Worm (Caenorhabditis elegans) whole organism, early embryonic: ENCODE results near the gene npr-1.
A peak's percentile ranks its signal among the peaks of the same experiment; 100 is the strongest.

Source experiments
- B0310.2 ChIP-seq: sonication (generic microtip); optimal IDR thresholded peaks from 2 replicates; lab custom pipeline; 2016; ENCODE audit warnings: mild to moderate bottlenecking, missing genetic modification characterization, missing compliant biosample characterization
- F13C5.2 ChIP-seq: sonication (generic microtip); optimal IDR thresholded peaks from 2 replicates; lab custom pipeline; 2017; ENCODE audit warnings: mild to moderate bottlenecking, missing genetic modification characterization, inconsistent platforms, missing compliant biosample characterization
- aly-1 ChIP-seq: sonication (generic microtip); optimal IDR thresholded peaks from 2 replicates; lab custom pipeline; 2016; ENCODE audit warnings: missing genetic modification characterization, missing compliant biosample characterization
- ama-1 ChIP-seq: fragments of 150-350 bp; optimal IDR thresholded peaks from 2 replicates; lab custom pipeline; 2014
- ceh-13 ChIP-seq: fragments of 200-800 bp; sonication (Bioruptor generic); optimal IDR thresholded peaks from 2 replicates; lab custom pipeline; 2018; ENCODE audit warnings: mild to moderate bottlenecking, missing genetic modification characterization, missing compliant biosample characterization
- ceh-36 ChIP-seq: sonication (generic microtip); optimal IDR thresholded peaks from 2 replicates; lab custom pipeline; 2016; ENCODE audit warnings: missing genetic modification characterization, inconsistent platforms, missing compliant biosample characterization
- ets-7 ChIP-seq: sonication (generic microtip); optimal IDR thresholded peaks from 2 replicates; lab custom pipeline; 2016; ENCODE audit warnings: missing genotype, missing genetic modification characterization, missing compliant biosample characterization
- flt-1 ChIP-seq: fragments of 200-800 bp; sonication (Bioruptor generic); IDR thresholded peaks from 2 replicates; pipeline ENCODE4 v1.3.6; 2022; ENCODE audit warnings: missing genetic modification characterization, missing compliant biosample characterization
- hmbx-1 ChIP-seq: sonication (generic microtip); optimal IDR thresholded peaks from 2 replicates; lab custom pipeline; 2016; ENCODE audit warnings: mild to moderate bottlenecking, missing genetic modification characterization, missing compliant biosample characterization
- hmg-4 ChIP-seq: fragments of 200-800 bp; sonication (Bioruptor generic); optimal IDR thresholded peaks from 2 replicates; lab custom pipeline; 2018; ENCODE audit warnings: mild to moderate bottlenecking, missing genetic modification characterization, missing compliant biosample characterization
- hnd-1 ChIP-seq: sonication (generic microtip); optimal IDR thresholded peaks from 2 replicates; lab custom pipeline; 2016; ENCODE audit warnings: missing genetic modification characterization, missing compliant biosample characterization
- pes-1 ChIP-seq: fragments of 200-800 bp; sonication (Bioruptor generic); IDR thresholded peaks from 2 replicates; pipeline ENCODE4 v1.3.6; 2022; ENCODE audit warnings: missing genetic modification reagents, missing genetic modification characterization, missing compliant biosample characterization
- scrt-1 ChIP-seq: fragments of 200-800 bp; sonication (Bioruptor generic); IDR thresholded peaks from 2 replicates; pipeline ENCODE4 v1.3.6; 2022; ENCODE audit warnings: missing genetic modification characterization, missing compliant biosample characterization
- sea-1 ChIP-seq: fragments of 200-800 bp; sonication (Bioruptor generic); conservative IDR thresholded peaks from 2 replicates; pipeline ENCODE4 v1.3.6; 2022; ENCODE audit warnings: missing genetic modification characterization, missing compliant biosample characterization
- tbx-11 ChIP-seq: fragments of 200-800 bp; sonication (Bioruptor generic); IDR thresholded peaks from 2 replicates; pipeline ENCODE4 v1.3.6; 2022; ENCODE audit warnings: missing genetic modification characterization, missing compliant biosample characterization
- tbx-37 ChIP-seq: fragments of 200-800 bp; sonication (Bioruptor generic); conservative IDR thresholded peaks from 2 replicates; pipeline ENCODE4 v1.3.6; 2022; ENCODE audit warnings: missing genetic modification reagents, missing genetic modification characterization, missing compliant biosample characterization
- tra-4 ChIP-seq: sonication (generic microtip); optimal IDR thresholded peaks from 2 replicates; lab custom pipeline; 2017; ENCODE audit warnings: missing genetic modification characterization, missing compliant biosample characterization

Gene npr-1

DNA sequence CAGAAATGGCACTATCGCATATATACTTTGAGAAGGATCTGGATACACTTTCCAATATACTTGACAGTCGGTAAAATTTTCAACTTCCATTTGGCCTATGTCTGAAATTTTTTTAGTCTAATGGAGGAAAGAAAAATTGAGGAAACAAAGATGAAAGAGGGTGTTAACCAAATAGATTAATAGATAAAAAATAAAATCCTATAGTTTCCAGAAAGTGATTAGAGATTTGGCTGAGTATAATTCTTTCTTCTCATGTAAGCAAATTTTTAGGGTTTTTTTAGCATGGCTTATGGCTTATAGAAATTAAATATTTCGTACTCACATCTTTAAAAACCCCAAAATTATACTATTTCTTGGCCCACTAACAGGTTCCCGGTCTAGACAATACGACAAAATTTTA is at the start of gene npr-1:
Gene npr-1, minus strand, starts transcription at position 101 of the 400 bp plus-strand sequence.
- TF ChIP-seq hnd-1 (tag; lab: Kevin White, UChicago) = no peak
- no peak for TF ChIP-seq flt-1 (GFP tag; lab: Robert Waterston, UW)
- no peak for TF ChIP-seq B0310.2 (tag; lab: Kevin White, UChicago)
- TF ChIP-seq hmbx-1 (tag; lab: Kevin White, UChicago) = no peak
- TF ChIP-seq scrt-1 (GFP tag; lab: Robert Waterston, UW) = no peak

DNA sequence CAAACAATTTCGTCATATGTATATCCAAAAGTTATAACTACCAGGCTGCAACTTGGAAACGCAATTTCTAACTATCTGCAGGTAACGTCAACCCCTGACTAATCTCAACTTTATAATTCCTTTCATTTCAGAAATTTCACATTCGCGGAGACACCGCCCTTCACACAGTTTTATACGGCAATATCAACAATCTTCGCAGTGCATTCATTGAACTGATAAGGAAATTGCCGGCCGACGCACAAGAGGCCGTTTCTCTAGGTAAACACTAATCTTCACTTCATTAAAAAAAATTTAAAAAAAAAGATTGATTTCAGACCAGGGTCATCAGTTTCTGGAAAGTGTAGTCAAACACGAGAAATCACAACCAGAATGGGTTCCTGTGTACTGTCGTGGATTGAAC is 49.1 kb upstream of the npr-1 start:
- TF ChIP-seq tbx-11 (GFP tag; lab: Robert Waterston, UW) = no peak
- no peak for TF ChIP-seq hmbx-1 (tag; lab: Kevin White, UChicago)
- TF ChIP-seq tbx-37 (GFP tag; lab: Robert Waterston, UW) = no peak
- TF ChIP-seq ceh-13 (GFP tag; lab: Kevin White, UChicago) = no peak
- TF ChIP-seq B0310.2 (tag; lab: Kevin White, UChicago) = no peak
- TF ChIP-seq F13C5.2 (tag; lab: Kevin White, UChicago) = no peak
- TF ChIP-seq sea-1 (GFP tag; lab: Robert Waterston, UW) = no peak
- no peak for TF ChIP-seq ets-7 (tag; lab: Kevin White, UChicago)
- TF ChIP-seq hmg-4 (GFP tag; lab: Kevin White, UChicago) = no peak
- TF ChIP-seq tra-4 (tag; lab: Kevin White, UChicago) = no peak
- TF ChIP-seq ceh-36 (tag; lab: Kevin White, UChicago) = no peak
- TF ChIP-seq flt-1 (GFP tag; lab: Robert Waterston, UW) = no peak
- no peak for TF ChIP-seq pes-1 (GFP tag; lab: Robert Waterston, UW)
- no peak for TF ChIP-seq aly-1 (tag; lab: Kevin White, UChicago)
- no peak for TF ChIP-seq scrt-1 (GFP tag; lab: Robert Waterston, UW)

DNA sequence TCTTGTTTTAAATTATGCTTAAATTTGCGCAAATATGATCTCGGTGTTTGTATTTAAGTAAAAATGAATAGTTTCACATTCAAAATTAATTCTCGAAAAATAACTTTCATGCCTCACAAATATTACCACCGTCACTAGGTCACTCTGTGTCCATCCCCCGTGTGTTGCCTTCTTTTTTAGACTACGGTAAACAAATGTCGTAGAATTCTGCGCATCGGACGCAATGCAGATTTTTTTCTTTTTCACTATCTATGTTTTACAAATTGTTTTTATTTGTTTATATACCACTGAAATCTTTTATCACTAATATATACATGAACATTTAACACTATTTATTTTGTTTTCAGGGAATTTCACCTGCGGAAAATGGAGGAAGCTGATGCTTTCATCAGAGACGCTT is 48.5 kb upstream of the npr-1 start, which contains the start of gene R08E3.3:
Gene R08E3.3, plus strand, starts transcription at position 342 of the 400 bp plus-strand sequence.
- TF ChIP-seq tbx-11 (GFP tag; lab: Robert Waterston, UW) (no peak), hmg-4 (GFP tag; lab: Kevin White, UChicago) (no peak), ceh-36 (tag; lab: Kevin White, UChicago) (no peak), pes-1 (GFP tag; lab: Robert Waterston, UW) (no peak), tra-4 (tag; lab: Kevin White, UChicago) (no peak), ceh-13 (GFP tag; lab: Kevin White, UChicago) (no peak), sea-1 (GFP tag; lab: Robert Waterston, UW) (no peak)

DNA sequence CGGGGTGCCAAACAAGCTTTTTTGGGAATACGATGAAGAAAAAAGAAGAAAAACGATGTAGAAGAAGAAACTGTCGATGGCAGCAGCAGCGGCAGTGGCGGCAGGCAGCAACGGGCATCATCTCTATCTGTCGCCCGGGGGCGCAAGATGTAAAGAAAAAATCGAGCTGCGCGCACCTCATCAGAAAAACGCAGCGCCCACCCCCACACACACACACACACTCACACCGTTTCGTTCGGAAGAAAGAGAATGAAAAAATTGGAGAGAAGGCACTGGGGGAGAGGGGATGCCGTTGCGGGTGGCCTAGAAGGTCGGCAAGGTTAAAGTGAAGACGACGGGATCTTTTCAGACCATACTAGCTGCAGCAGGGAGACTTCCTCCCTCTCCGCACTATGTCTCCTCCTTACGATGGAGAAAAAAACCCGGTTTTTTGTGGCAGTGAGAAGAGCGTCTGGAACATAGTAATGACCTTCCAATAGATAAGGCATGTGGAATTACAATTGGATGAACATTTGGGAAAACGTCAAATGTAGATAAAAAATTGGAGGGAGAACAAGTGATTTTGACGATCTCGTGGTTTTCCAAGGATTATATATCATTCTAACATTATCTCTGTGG is 43.4 kb upstream of the npr-1 start:
- peak; percentile 71 for TF ChIP-seq aly-1 (tag; lab: Kevin White, UChicago)
- TF ChIP-seq hmg-4 (GFP tag; lab: Kevin White, UChicago) = no peak

DNA sequence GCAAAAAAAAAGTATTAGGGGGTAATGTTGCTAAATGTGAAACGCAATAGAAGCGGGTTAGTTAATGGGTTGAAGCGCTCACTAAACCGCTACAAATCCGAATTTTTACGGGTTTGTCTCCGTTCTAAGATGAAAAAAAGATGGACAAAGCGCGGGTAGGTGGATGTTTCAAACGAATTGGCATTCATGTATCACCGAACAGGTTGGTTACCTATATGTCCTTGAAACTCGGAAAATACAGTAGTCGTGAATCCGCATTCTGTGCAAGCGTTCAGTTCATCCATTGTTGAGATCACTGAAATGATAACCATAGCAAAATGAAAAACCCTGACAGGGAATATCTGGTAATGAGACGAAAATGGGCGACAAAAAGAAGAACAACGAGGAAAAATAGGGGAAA is 41.5 kb upstream of the npr-1 start, which contains the start of gene ztf-16:
Gene ztf-16, minus strand, starts transcription at position 299 of the 400 bp plus-strand sequence.
- no peak for TF ChIP-seq sea-1 (GFP tag; lab: Robert Waterston, UW)
- no peak for TF ChIP-seq aly-1 (tag; lab: Kevin White, UChicago)
- no peak for TF ChIP-seq tbx-37 (GFP tag; lab: Robert Waterston, UW)
- no peak for TF ChIP-seq hnd-1 (tag; lab: Kevin White, UChicago)
- no peak for TF ChIP-seq ama-1
- no peak for TF ChIP-seq F13C5.2 (tag; lab: Kevin White, UChicago)
- no peak for TF ChIP-seq ets-7 (tag; lab: Kevin White, UChicago)
- no peak for TF ChIP-seq ceh-13 (GFP tag; lab: Kevin White, UChicago)
- no peak for TF ChIP-seq hmbx-1 (tag; lab: Kevin White, UChicago)
- no peak for TF ChIP-seq ceh-36 (tag; lab: Kevin White, UChicago)
- no peak for TF ChIP-seq pes-1 (GFP tag; lab: Robert Waterston, UW)
- TF ChIP-seq scrt-1 (GFP tag; lab: Robert Waterston, UW) = no peak
- no peak for TF ChIP-seq tbx-11 (GFP tag; lab: Robert Waterston, UW)

DNA sequence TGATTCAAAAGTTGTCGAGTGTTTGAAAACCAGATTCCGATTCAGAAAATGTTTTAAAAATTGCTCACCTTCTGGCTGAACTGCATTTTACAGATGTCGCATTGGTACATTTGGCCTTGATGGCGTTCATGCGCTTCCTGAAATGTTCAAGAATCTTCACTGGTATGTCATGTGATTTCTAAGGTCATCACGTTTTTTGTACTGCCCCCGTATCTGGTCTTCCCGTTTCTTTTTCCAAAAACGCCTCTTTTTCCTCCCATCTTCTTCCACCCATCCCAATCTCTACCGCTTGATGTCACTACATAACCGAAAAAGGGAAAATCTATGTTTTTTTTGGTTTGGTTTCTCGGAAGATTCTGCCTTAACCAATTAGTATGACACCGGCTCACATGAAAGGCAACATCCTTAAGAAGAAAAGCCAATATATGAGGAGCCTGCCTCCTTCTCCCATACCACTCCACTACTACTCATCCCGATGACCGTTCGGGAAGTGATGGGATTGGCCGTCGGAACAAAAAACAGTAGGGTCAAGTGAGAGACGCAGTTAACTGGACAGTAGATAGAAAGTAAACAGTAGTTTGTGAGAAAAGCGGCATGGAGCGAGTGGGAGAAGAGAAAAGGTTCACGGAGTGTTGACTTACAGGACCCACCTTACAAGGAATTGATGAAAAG is 40.1 kb upstream of the npr-1 start:
- no peak; the same call in 1 of the 2 replicates for TF ChIP-seq pes-1 (GFP tag; lab: Robert Waterston, UW)

DNA sequence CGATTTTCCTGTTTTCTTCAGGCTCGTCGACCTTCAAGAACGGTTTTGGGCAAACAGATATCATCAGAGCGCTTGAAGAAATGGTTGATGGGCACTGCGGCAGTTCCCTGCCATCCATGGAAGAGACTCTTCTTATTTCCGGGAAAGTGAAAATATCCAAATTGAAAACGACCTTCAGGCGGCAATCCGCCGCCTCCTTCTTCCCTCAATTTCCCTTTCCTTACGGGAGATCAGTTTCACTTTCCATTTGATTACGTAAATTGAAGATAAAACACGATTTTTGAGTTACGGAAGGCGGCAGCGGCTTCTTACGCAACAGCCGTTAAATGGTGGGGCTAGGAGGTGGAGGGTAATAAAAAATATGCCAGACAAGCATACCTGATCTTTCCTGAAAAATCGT is 39.4 kb upstream of the npr-1 start:
- TF ChIP-seq F13C5.2 (tag; lab: Kevin White, UChicago) (no peak), aly-1 (tag; lab: Kevin White, UChicago) (no peak), ama-1 (no peak), hnd-1 (tag; lab: Kevin White, UChicago) (no peak), tra-4 (tag; lab: Kevin White, UChicago) (no peak), hmbx-1 (tag; lab: Kevin White, UChicago) (no peak), sea-1 (GFP tag; lab: Robert Waterston, UW) (no peak), pes-1 (GFP tag; lab: Robert Waterston, UW) (no peak), tbx-37 (GFP tag; lab: Robert Waterston, UW) (no peak), B0310.2 (tag; lab: Kevin White, UChicago) (no peak), hmg-4 (GFP tag; lab: Kevin White, UChicago) (no peak), flt-1 (GFP tag; lab: Robert Waterston, UW) (no peak), ceh-13 (GFP tag; lab: Kevin White, UChicago) (no peak), scrt-1 (GFP tag; lab: Robert Waterston, UW) (no peak), ceh-36 (tag; lab: Kevin White, UChicago) (no peak)
